Fruit fly (Drosophila melanogaster) whole organism, embryonic: ENCODE data around the gene CG8460.

Experiments
- CG10959 ChIP-seq: fragments of 200-800 bp; sonication (Bioruptor generic); IDR thresholded peaks from 2 replicates; pipeline ENCODE4 v1.3.6; 2022; ENCODE audit warnings: missing biosample characterization, missing genetic modification characterization
- CG14860 ChIP-seq: fragments of 200-800 bp; sonication (Bioruptor generic); IDR thresholded peaks from 3 replicates; pipeline ENCODE4 v1.3.6; 2022; ENCODE audit warnings: missing biosample characterization, missing genetic modification characterization; ENCODE audit not compliant: partially characterized antibody
- CG1647 ChIP-seq: fragments of 200-800 bp; sonication (Bioruptor generic); optimal IDR thresholded peaks from 3 replicates; lab custom pipeline; 2016; ENCODE audit warnings: missing biosample characterization, missing genetic modification characterization
- CG17186 ChIP-seq: fragments of 200-800 bp; sonication (Bioruptor generic); optimal IDR thresholded peaks from 3 replicates; lab custom pipeline; 2017; ENCODE audit warnings: missing biosample characterization, missing genetic modification reagents, missing genetic modification characterization
- CG17612 ChIP-seq: fragments of 200-800 bp; sonication (Bioruptor generic); IDR thresholded peaks from 2 replicates; pipeline ENCODE4 v1.3.6; 2022; ENCODE audit warnings: missing biosample characterization, missing genetic modification characterization
- CG30431 ChIP-seq: fragments of 200-800 bp; sonication (Bioruptor generic); optimal IDR thresholded peaks from 2 replicates; lab custom pipeline; 2017; ENCODE audit warnings: missing biosample characterization, missing genetic modification characterization
- CG31365 ChIP-seq: fragments of 200-800 bp; sonication (Bioruptor generic); optimal IDR thresholded peaks from 2 replicates; lab custom pipeline; 2018; ENCODE audit warnings: missing biosample characterization, mild to moderate bottlenecking, missing genetic modification characterization
- CG32767 ChIP-seq: fragments of 200-800 bp; sonication (Bioruptor generic); IDR thresholded peaks from 2 replicates; pipeline ENCODE4 v1.3.6; 2022; ENCODE audit warnings: missing biosample characterization, missing genetic modification characterization
- CG32772 ChIP-seq: fragments of 200-800 bp; sonication (Bioruptor generic); IDR thresholded peaks from 2 replicates; pipeline ENCODE4 v1.3.6; 2022; ENCODE audit warnings: missing biosample characterization, missing genetic modification characterization
- CG4617 ChIP-seq: fragments of 200-800 bp; sonication (Bioruptor generic); optimal IDR thresholded peaks from 3 replicates; lab custom pipeline; 2016; ENCODE audit warnings: missing biosample characterization, missing genetic modification characterization, borderline replicate concordance
- CG4707 ChIP-seq: fragments of 200-800 bp; sonication (Bioruptor generic); optimal IDR thresholded peaks from 2 replicates; lab custom pipeline; 2018; ENCODE audit warnings: missing biosample characterization, mild to moderate bottlenecking, missing genetic modification characterization, moderate library complexity
- CG4820 ChIP-seq: fragments of 200-800 bp; sonication (Bioruptor generic); optimal IDR thresholded peaks from 3 replicates; lab custom pipeline; 2016; ENCODE audit warnings: missing biosample characterization, missing genetic modification characterization
- CG5245 ChIP-seq: fragments of 200-800 bp; sonication (Bioruptor generic); optimal IDR thresholded peaks from 3 replicates; lab custom pipeline; 2016; ENCODE audit warnings: missing biosample characterization, missing genetic modification characterization
- CG7271 ChIP-seq: fragments of 200-800 bp; sonication (Bioruptor generic); optimal IDR thresholded peaks from 2 replicates; lab custom pipeline; 2018; ENCODE audit warnings: missing biosample characterization, mild to moderate bottlenecking, missing genetic modification characterization, moderate library complexity
- CG7987 ChIP-seq: fragments of 200-800 bp; sonication (Bioruptor generic); optimal IDR thresholded peaks from 2 replicates; lab custom pipeline; 2018; ENCODE audit warnings: missing biosample characterization, mild to moderate bottlenecking, missing genetic modification characterization, moderate library complexity
- CG8924 ChIP-seq: fragments of 200-800 bp; optimal IDR thresholded peaks from 3 replicates; lab custom pipeline; 2019; ENCODE audit warnings: missing biosample characterization, mild to moderate bottlenecking, missing genetic modification characterization, moderate library complexity
- CG8944 ChIP-seq: fragments of 200-800 bp; sonication (Bioruptor generic); optimal IDR thresholded peaks from 3 replicates; lab custom pipeline; 2016; ENCODE audit warnings: missing biosample characterization, missing genetic modification characterization
- CG9727 ChIP-seq: fragments of 200-800 bp; sonication (Bioruptor generic); optimal IDR thresholded peaks from 3 replicates; lab custom pipeline; 2017; ENCODE audit warnings: missing biosample characterization, mild to moderate bottlenecking, missing genetic modification characterization
- CG9817 ChIP-seq: fragments of 200-800 bp; sonication (Bioruptor generic); optimal IDR thresholded peaks from 2 replicates; lab custom pipeline; 2018; ENCODE audit warnings: missing biosample characterization, mild to moderate bottlenecking, missing genetic modification characterization, moderate library complexity
- D ChIP-seq, 2 experiments: fragments of 200-800 bp in 1 of 2; fragments of >200 bp in 1 of 2; sonication (Bioruptor generic) in 1 of 2; optimal IDR thresholded peaks; 2 replicates in 1 of 2; 3 replicates in 1 of 2; lab custom pipeline; 2017; ENCODE audit warnings: mild to moderate bottlenecking in 1 of 2, missing biosample characterization in 1 of 2, missing genetic modification characterization in 1 of 2, missing genetic modification reagents in 1 of 2
- Doc2 ChIP-seq: fragments of 200-800 bp; sonication (Bioruptor generic); IDR thresholded peaks from 2 replicates; pipeline ENCODE4 v1.3.6; 2022; ENCODE audit warnings: missing biosample characterization, missing genetic modification characterization
- Fer2 ChIP-seq: fragments of 200-800 bp; sonication (Bioruptor generic); optimal IDR thresholded peaks from 2 replicates; lab custom pipeline; 2018; ENCODE audit warnings: missing biosample characterization, mild to moderate bottlenecking, missing genetic modification characterization, moderate library complexity
- H2.0 ChIP-seq: fragments of 200-800 bp; sonication (Bioruptor generic); IDR thresholded peaks from 2 replicates; pipeline ENCODE4 v1.3.6; 2022; ENCODE audit warnings: missing biosample characterization, missing genetic modification characterization
- Hmx ChIP-seq: fragments of 200-800 bp; sonication (Bioruptor generic); optimal IDR thresholded peaks from 2 replicates; lab custom pipeline; 2016; ENCODE audit warnings: missing biosample characterization, missing genetic modification characterization
- Hr3 ChIP-seq: fragments of 200-800 bp; sonication (Bioruptor generic); optimal IDR thresholded peaks from 3 replicates; lab custom pipeline; 2016; ENCODE audit warnings: missing biosample characterization, missing genetic modification characterization
- Neu2 ChIP-seq: fragments of 200-800 bp; sonication (Bioruptor generic); optimal IDR thresholded peaks from 3 replicates; lab custom pipeline; 2016; ENCODE audit warnings: missing biosample characterization, missing genetic modification characterization, borderline replicate concordance
- Nf-YA ChIP-seq: fragments of 200-800 bp; sonication (Bioruptor generic); IDR thresholded peaks from 2 replicates; pipeline ENCODE4 v1.3.6; 2022; ENCODE audit warnings: missing biosample characterization, missing genetic modification characterization
- Pdp1 ChIP-seq, 2 experiments: fragments of 200-800 bp; sonication (Bioruptor generic); optimal IDR thresholded peaks; 3 replicates each; lab custom pipeline; 2016; ENCODE audit warnings: missing biosample characterization in 2 of 2, missing genetic modification characterization in 2 of 2, mild to moderate bottlenecking in 1 of 2, moderate library complexity in 1 of 2
- Rfx ChIP-seq: fragments of 200-800 bp; sonication (Bioruptor generic); IDR thresholded peaks from 2 replicates; pipeline ENCODE4 v1.3.6; 2022; ENCODE audit warnings: missing biosample characterization, missing genetic modification characterization
- Sox102F ChIP-seq: fragments of 200-800 bp; sonication (Bioruptor generic); optimal IDR thresholded peaks from 2 replicates; lab custom pipeline; 2018; ENCODE audit warnings: missing biosample characterization, mild to moderate bottlenecking, missing genetic modification characterization, moderate library complexity
- Sry-β ChIP-seq: fragments of 200-800 bp; sonication (Bioruptor generic); optimal IDR thresholded peaks from 2 replicates; lab custom pipeline; 2018; ENCODE audit warnings: missing biosample characterization, mild to moderate bottlenecking, missing genetic modification characterization, moderate library complexity
- Sry-δ ChIP-seq: fragments of 200-800 bp; sonication (Bioruptor generic); optimal IDR thresholded peaks from 2 replicates; lab custom pipeline; 2016; ENCODE audit warnings: missing biosample characterization, missing genetic modification characterization
- YL-1 ChIP-seq: fragments of 200-800 bp; sonication (Bioruptor generic); optimal IDR thresholded peaks from 3 replicates; lab custom pipeline; 2017; ENCODE audit warnings: missing biosample characterization, mild to moderate bottlenecking, missing genetic modification characterization
- ash1 ChIP-seq: fragments of 200-800 bp; sonication (Bioruptor generic); optimal IDR thresholded peaks from 2 replicates; lab custom pipeline; 2018; ENCODE audit warnings: missing biosample characterization, mild to moderate bottlenecking, missing genetic modification characterization
- ato ChIP-seq: fragments of 200-800 bp; sonication (Bioruptor generic); IDR thresholded peaks from 2 replicates; pipeline ENCODE4 v1.3.6; 2022; ENCODE audit warnings: missing biosample characterization, missing genetic modification characterization; ENCODE audit not compliant: partially characterized antibody
- bcd ChIP-seq: fragments of 200-800 bp; sonication (Bioruptor generic); optimal IDR thresholded peaks from 2 replicates; lab custom pipeline; 2017; ENCODE audit warnings: missing biosample characterization, mild to moderate bottlenecking, missing genetic modification characterization
- btn ChIP-seq: fragments of 200-800 bp; sonication (Bioruptor generic); optimal IDR thresholded peaks from 2 replicates; lab custom pipeline; 2016; ENCODE audit warnings: missing biosample characterization, missing genetic modification characterization
- da ChIP-seq: fragments of 200-800 bp; sonication (Bioruptor generic); optimal IDR thresholded peaks from 2 replicates; lab custom pipeline; 2016; ENCODE audit warnings: missing biosample characterization, missing genetic modification characterization
- fd96Cb ChIP-seq: fragments of 200-800 bp; sonication (Bioruptor generic); optimal IDR thresholded peaks from 2 replicates; lab custom pipeline; 2018; ENCODE audit warnings: missing biosample characterization, mild to moderate bottlenecking, missing genetic modification characterization, moderate library complexity
- gsb-n ChIP-seq: fragments of 200-800 bp; sonication (Bioruptor generic); optimal IDR thresholded peaks from 3 replicates; lab custom pipeline; 2018; ENCODE audit warnings: missing biosample characterization, mild to moderate bottlenecking, missing genetic modification characterization
- hkb ChIP-seq, 2 experiments: fragments of 200-800 bp in 1 of 2; fragments of >200 bp in 1 of 2; sonication (Bioruptor generic) in 1 of 2; IDR thresholded peaks in 1 of 2; optimal IDR thresholded peaks in 1 of 2; 2 replicates each; pipeline versions ENCODE4 v1.3.6 to Lab custom; 2017 to 2022; ENCODE audit warnings: missing biosample characterization in 1 of 2, missing genetic modification characterization in 1 of 2
- jing ChIP-seq: fragments of 200-800 bp; sonication (Bioruptor generic); optimal IDR thresholded peaks from 2 replicates; lab custom pipeline; 2018; ENCODE audit warnings: missing biosample characterization, mild to moderate bottlenecking, missing genetic modification characterization
- lov ChIP-seq, 2 experiments: fragments of 200-800 bp in 1 of 2; fragments of >200 bp in 1 of 2; sonication (Bioruptor generic) in 1 of 2; IDR thresholded peaks in 1 of 2; optimal IDR thresholded peaks in 1 of 2; 2 replicates in 1 of 2; 3 replicates in 1 of 2; pipeline versions ENCODE4 v1.3.6 to Lab custom; 2017 to 2022; ENCODE audit warnings: missing biosample characterization in 1 of 2, missing genetic modification characterization in 1 of 2
- onecut ChIP-seq: fragments of 200-800 bp; sonication (Bioruptor generic); IDR thresholded peaks from 2 replicates; pipeline ENCODE4 v1.3.6; 2022; ENCODE audit warnings: missing biosample characterization, missing genetic modification characterization
- pho ChIP-seq: fragments of 200-800 bp; sonication (Bioruptor generic); optimal IDR thresholded peaks from 2 replicates; lab custom pipeline; 2016; ENCODE audit warnings: missing biosample characterization, missing genetic modification characterization
- salm ChIP-seq: fragments of 200-800 bp; sonication (Bioruptor generic); optimal IDR thresholded peaks from 2 replicates; lab custom pipeline; 2018; ENCODE audit warnings: missing biosample characterization, mild to moderate bottlenecking, missing genetic modification characterization
- sr ChIP-seq: fragments of 200-800 bp; sonication (Bioruptor generic); IDR thresholded peaks from 3 replicates; pipeline ENCODE4 v1.3.6; 2022; ENCODE audit warnings: missing biosample characterization, missing genetic modification characterization
- ssp ChIP-seq: fragments of 200-800 bp; sonication (Bioruptor generic); IDR thresholded peaks from 2 replicates; pipeline ENCODE4 v1.3.6; 2022; ENCODE audit warnings: missing biosample characterization, missing genetic modification characterization
- wek ChIP-seq: fragments of 200-800 bp; sonication (Bioruptor generic); optimal IDR thresholded peaks from 3 replicates; lab custom pipeline; 2018; ENCODE audit warnings: missing biosample characterization, mild to moderate bottlenecking, missing genetic modification characterization, moderate library complexity

The CG8460 gene

DNA sequence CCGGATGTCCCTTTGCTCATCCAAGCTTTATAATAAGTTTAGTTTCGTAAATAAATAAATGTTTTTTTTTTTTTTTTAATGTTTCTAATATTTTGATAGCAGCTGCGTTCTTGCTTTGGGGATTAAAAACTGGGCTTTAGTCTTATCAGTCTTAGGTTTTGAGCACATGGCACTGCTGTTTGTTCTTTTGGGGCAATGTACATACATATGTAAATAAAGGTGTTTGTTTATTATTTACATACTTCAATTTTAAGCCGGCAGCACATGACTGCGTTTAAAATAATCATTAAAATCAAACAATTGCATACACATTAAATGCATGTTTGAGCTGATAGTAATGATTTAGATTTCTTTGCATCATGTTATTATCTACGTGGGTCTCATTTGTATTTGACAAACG is 32.8 kb upstream of the CG8460 start (continued):
- TF ChIP-seq Rfx (GFP tag; lab: Robert Waterston, UW) (peak; percentile 53; the same call in 1 of the 2 replicates), CG1647 (GFP tag; lab: Kevin White, UChicago) (peak; percentile 78), CG8944 (GFP tag; lab: Kevin White, UChicago) (peak; percentile 61), Hmx (no peak), CG30431 (peak; percentile 70), CG4617 (GFP tag; lab: Kevin White, UChicago) (peak; percentile 39), Pdp1 (GFP tag; optimal IDR thresholded peaks at IDR 0.05; lab: Kevin White, UChicago) (peak; percentile 29 to 63), Sry-β (GFP tag; lab: Kevin White, UChicago) (peak; percentile 76), CG10959 (peak; percentile 63), D (optimal IDR thresholded peaks at IDR 0.05; lab: Kevin White, UChicago) (no peak), D (GFP tag; optimal IDR thresholded peaks at IDR 0.05; lab: Kevin White, UChicago) (peak; percentile 88), CG9727 (peak; percentile 91), H2.0 (GFP tag; lab: Robert Waterston, UW) (peak; percentile 40), sr (peak; percentile 55; the same call in 1 of the 3 replicates), CG32772 (GFP tag; lab: Robert Waterston, UW) (no peak), CG9817 (tag; lab: Kevin White, UChicago) (peak; percentile 34), btn (peak; percentile 51), ato (no peak), onecut (GFP tag; lab: Robert Waterston, UW) (peak; percentile 85), Neu2 (no peak), salm (tag; lab: Kevin White, UChicago) (peak; percentile 85), bcd (GFP tag; lab: Kevin White, UChicago) (peak; percentile 75), CG7987 (peak; percentile 88), CG17186 (peak; percentile 48), CG14860 (GFP tag; lab: Robert Waterston, UW) (no peak), YL-1 (GFP tag; lab: Kevin White, UChicago) (peak; percentile 80), CG5245 (GFP tag; lab: Kevin White, UChicago) (peak; percentile 66), CG31365 (tag; lab: Kevin White, UChicago) (peak; percentile 50), CG4820 (peak; percentile 71), Sox102F (GFP tag; lab: Kevin White, UChicago) (peak; percentile 84), Doc2 (GFP tag; lab: Robert Waterston, UW) (no peak), Fer2 (tag; lab: Kevin White, UChicago) (peak; percentile 54), Nf-YA (GFP tag; lab: Robert Waterston, UW) (peak; percentile 59), gsb-n (tag; lab: Kevin White, UChicago) (peak; percentile 88), CG4707 (GFP tag; lab: Kevin White, UChicago) (peak; percentile 86), CG17612 (GFP tag; lab: Robert Waterston, UW) (0 out of 2 replicates have a peak, but pooled peaks have one; percentile 27), fd96Cb (tag; lab: Kevin White, UChicago) (peak; percentile 72), CG7271 (tag; lab: Kevin White, UChicago) (peak; percentile 31), CG32767 (GFP tag; lab: Robert Waterston, UW) (peak; percentile 53; the same call in 1 of the 2 replicates), Sry-δ (GFP tag; lab: Kevin White, UChicago) (peak; percentile 31), ssp (GFP tag; lab: Robert Waterston, UW) (no peak), hkb (optimal IDR thresholded peaks at IDR 0.05; lab: Kevin White, UChicago) (no peak), hkb (GFP tag; IDR thresholded peaks at IDR 0.05; lab: Robert Waterston, UW) (peak; percentile 87), wek (GFP tag; lab: Kevin White, UChicago) (peak; percentile 91), lov (optimal IDR thresholded peaks at IDR 0.05; lab: Kevin White, UChicago) (no peak), lov (GFP tag; IDR thresholded peaks at IDR 0.05; lab: Robert Waterston, UW) (peak; percentile 90), CG8924 (tag; lab: Kevin White, UChicago) (peak; percentile 74), Hr3 (GFP tag; lab: Kevin White, UChicago) (peak; percentile 32), jing (GFP tag; lab: Kevin White, UChicago) (peak; percentile 55), ash1 (no peak), da (GFP tag; lab: Kevin White, UChicago) (no peak), pho (GFP tag; lab: Kevin White, UChicago) (no peak)
